Fruit fly (Drosophila melanogaster): ENCODE data around the gene Ilp8.
A peak's percentile ranks its signal among the peaks of the same experiment; 100 is the strongest.

Ilp8 gene

dm6 chr3L:16986062-16987013, 45.5 kb downstream of the Ilp8 start (continued):
- TF ChIP-seq fd96Cb (tag; optimal IDR thresholded peaks at IDR 0.05), result peak; percentile 54
- peak; percentile 15 for TF ChIP-seq sug (tag; optimal IDR thresholded peaks at IDR 0.05)
- peak; percentile 66 for TF ChIP-seq CG18619 (GFP tag; optimal IDR thresholded peaks at IDR 0.05)
- peak; percentile 51 for TF ChIP-seq CG17359 (tag; optimal IDR thresholded peaks at IDR 0.05)
- peak; percentile 35 for TF ChIP-seq Nf-YB (GFP tag; optimal IDR thresholded peaks at IDR 0.05)
- peak; percentile 60 for TF ChIP-seq Sox102F (GFP tag; optimal IDR thresholded peaks at IDR 0.05)
- peak; percentile 63 for TF ChIP-seq CG5180 (GFP tag; optimal IDR thresholded peaks at IDR 0.05)
- TF ChIP-seq nom (GFP tag; optimal IDR thresholded peaks at IDR 0.05), result peak; percentile 60
- TF ChIP-seq sob (GFP tag; IDR thresholded peaks at IDR 0.05), result peak; percentile 54
- TF ChIP-seq CG30431 (GFP tag; optimal IDR thresholded peaks at IDR 0.05), result no peak
- no peak for TF ChIP-seq lbe (GFP tag; optimal IDR thresholded peaks at IDR 0.05)
- no peak for TF ChIP-seq CTCF (GFP tag; optimal IDR thresholded peaks at IDR 0.05)
- no peak for TF ChIP-seq CkIIα-i1 (GFP tag; IDR thresholded peaks at IDR 0.05)
- TF ChIP-seq CG11247 (GFP tag; IDR thresholded peaks at IDR 0.05), result peak; percentile 49; the same call in 1 of the 2 replicates
- peak; percentile 53 for TF ChIP-seq CG6254 (GFP tag; optimal IDR thresholded peaks at IDR 0.05)
- no peak for TF ChIP-seq Hand (GFP tag; optimal IDR thresholded peaks at IDR 0.05)
- peak; percentile 27; the same call in 1 of the 2 replicates for TF ChIP-seq lmd (GFP tag; IDR thresholded peaks at IDR 0.05)
- peak; percentile 68 for TF ChIP-seq CG3281 (GFP tag; optimal IDR thresholded peaks at IDR 0.05)
- TF ChIP-seq NC2β (GFP tag; optimal IDR thresholded peaks at IDR 0.05), result no peak
- no peak for TF ChIP-seq CG1792 (GFP tag; optimal IDR thresholded peaks at IDR 0.05)
- TF ChIP-seq CG7786 (GFP tag; optimal IDR thresholded peaks at IDR 0.05), result peak; percentile 11
- peak; percentile 55 for TF ChIP-seq dysf (GFP tag; IDR thresholded peaks at IDR 0.05)
- no peak for TF ChIP-seq CG15514 (GFP tag; optimal IDR thresholded peaks at IDR 0.05)
- peak; percentile 76 for TF ChIP-seq CG12769 (tag; optimal IDR thresholded peaks at IDR 0.05)
- TF ChIP-seq Meics (GFP tag; optimal IDR thresholded peaks at IDR 0.05), result peak; percentile 69
- TF ChIP-seq CG34422 (GFP tag; IDR thresholded peaks at IDR 0.05), result no peak; the same call in 1 of the 3 replicates
- TF ChIP-seq CG8290 (GFP tag; optimal IDR thresholded peaks at IDR 0.05), result no peak
- TF ChIP-seq CG8290 (tag; optimal IDR thresholded peaks at IDR 0.05), result peak in 1 of 2 experiments; percentile 74
- peak; percentile 86 for TF ChIP-seq Ets65A (GFP tag)
- peak; percentile 5 for TF ChIP-seq Six4 (GFP tag; optimal IDR thresholded peaks at IDR 0.05)
- TF ChIP-seq CG32772 (GFP tag; IDR thresholded peaks at IDR 0.05), result peak; percentile 29; the same call in 1 of the 2 replicates
- peak; percentile 24 for TF ChIP-seq CG8281 (tag; optimal IDR thresholded peaks at IDR 0.05)
- TF ChIP-seq CG13775 (GFP tag; optimal IDR thresholded peaks at IDR 0.05), result peak; percentile 52
- TF ChIP-seq Gsc (GFP tag; IDR thresholded peaks at IDR 0.05), result no peak
- TF ChIP-seq Asciz (GFP tag; optimal IDR thresholded peaks at IDR 0.05), result peak; percentile 60
- TF ChIP-seq CG7839 (tag; optimal IDR thresholded peaks at IDR 0.05), result peak; percentile 69
- peak; percentile 36 for TF ChIP-seq Dek (tag; optimal IDR thresholded peaks at IDR 0.05)
- TF ChIP-seq NC2α (GFP tag; optimal IDR thresholded peaks at IDR 0.05), result no peak
- no peak for TF ChIP-seq bab2 (GFP tag; optimal IDR thresholded peaks at IDR 0.05)
- peak; percentile 64 for TF ChIP-seq CG12391 (tag; optimal IDR thresholded peaks at IDR 0.05)
- TF ChIP-seq MBD-R2 (GFP tag; IDR thresholded peaks at IDR 0.05), result no peak; the same call in 1 of the 2 replicates
- no peak for TF ChIP-seq Ravus (GFP tag; IDR thresholded peaks at IDR 0.05)
- TF ChIP-seq ATbp (GFP tag; optimal IDR thresholded peaks at IDR 0.05), result peak; percentile 40
- no peak for TF ChIP-seq CG13894 (tag; optimal IDR thresholded peaks at IDR 0.05)
- TF ChIP-seq corto (GFP tag; optimal IDR thresholded peaks at IDR 0.05), result no peak
- no peak for TF ChIP-seq CG7987 (GFP tag; optimal IDR thresholded peaks at IDR 0.05)
- no peak for TF ChIP-seq CG8359 (GFP tag; optimal IDR thresholded peaks at IDR 0.05; ENCODE audit: borderline replicate concordance)
- TF ChIP-seq CG15601 (tag; optimal IDR thresholded peaks at IDR 0.05), result no peak
- no peak for TF ChIP-seq klu (GFP tag; IDR thresholded peaks at IDR 0.05)
